Worm (Caenorhabditis elegans): ENCODE results near the gene C25H3.14.
A peak's percentile ranks its signal among the peaks of the same experiment; 100 is the strongest.

Gene C25H3.14

DNA sequence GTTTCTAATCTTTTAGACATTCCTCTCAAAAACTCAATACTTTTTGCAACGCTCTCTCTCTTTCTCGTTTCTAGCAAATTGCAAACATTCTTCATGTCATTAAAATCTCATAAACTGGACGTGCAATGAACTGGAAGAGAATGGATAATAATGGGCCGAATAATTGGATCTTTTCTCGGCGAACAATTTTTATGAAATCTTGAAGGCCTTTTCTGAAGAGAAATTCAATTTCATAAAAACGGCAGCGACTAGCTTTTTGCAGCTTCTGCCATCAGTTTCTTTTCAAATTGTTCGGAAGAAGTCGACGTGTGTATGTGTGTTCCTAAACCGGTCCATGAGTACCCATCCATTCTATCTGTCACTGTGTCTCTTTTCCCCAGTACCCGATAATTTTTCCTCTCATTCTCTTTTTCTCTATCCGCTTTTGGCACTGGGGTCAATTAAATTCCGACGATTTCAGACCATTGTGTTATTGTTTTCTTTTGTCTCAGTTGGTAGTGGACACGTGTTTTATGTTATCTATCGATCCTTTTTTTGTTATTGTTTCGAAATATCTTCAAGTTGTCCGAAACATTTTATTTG is 7.8 kb downstream of the C25H3.14 start:
- TF ChIP-seq C34B4.2 (tag; optimal IDR thresholded peaks at IDR 0.05) (no peak), nhr-84 (tag; optimal IDR thresholded peaks at IDR 0.05) (no peak), ceh-82 (tag; optimal IDR thresholded peaks at IDR 0.05) (no peak), swsn-7 (tag; optimal IDR thresholded peaks at IDR 0.05) (no peak), ztf-11 (tag; optimal IDR thresholded peaks at IDR 0.05) (no peak), ceh-90 (tag; optimal IDR thresholded peaks at IDR 0.05) (no peak), isw-1 (GFP tag; IDR thresholded peaks at IDR 0.05) (no peak), skn-1 (tag; optimal IDR thresholded peaks at IDR 0.05) (no peak), zag-1 (tag; optimal IDR thresholded peaks at IDR 0.05) (no peak), C16A3.4 (tag; optimal IDR thresholded peaks at IDR 0.05) (no peak), nhr-71 (tag; optimal IDR thresholded peaks at IDR 0.05) (no peak), ces-1 (GFP tag; optimal IDR thresholded peaks at IDR 0.05) (no peak), lin-13 (GFP tag; optimal IDR thresholded peaks at IDR 0.05) (no peak), efl-1 (optimal IDR thresholded peaks at IDR 0.05) (no peak), efl-1 (GFP tag; optimal IDR thresholded peaks at IDR 0.05 in 1 of 2) (peak in 1 of 2 experiments; percentile 50), dsc-1 (tag; optimal IDR thresholded peaks at IDR 0.05) (no peak), aha-1 (tag; optimal IDR thresholded peaks at IDR 0.05) (no peak), blmp-1 (tag; optimal IDR thresholded peaks at IDR 0.05) (peak; percentile 69), nhr-85 (tag) (peak; percentile 78), nhr-28 (tag; optimal IDR thresholded peaks at IDR 0.05) (no peak), lir-3 (tag; optimal IDR thresholded peaks at IDR 0.05; ENCODE audit: poor library complexity) (no peak), pqm-1 (tag; optimal IDR thresholded peaks at IDR 0.05) (no peak), vab-15 (tag; optimal IDR thresholded peaks at IDR 0.05) (no peak), fkh-10 (GFP tag; optimal IDR thresholded peaks at IDR 0.05) (peak; percentile 29), mdl-1 (tag; optimal IDR thresholded peaks at IDR 0.05) (no peak), tlp-1 (tag; optimal IDR thresholded peaks at IDR 0.05) (no peak), lin-14 (GFP tag; optimal IDR thresholded peaks at IDR 0.05) (peak; percentile 46), snu-23 (GFP tag; optimal IDR thresholded peaks at IDR 0.05) (peak; percentile 29)

DNA sequence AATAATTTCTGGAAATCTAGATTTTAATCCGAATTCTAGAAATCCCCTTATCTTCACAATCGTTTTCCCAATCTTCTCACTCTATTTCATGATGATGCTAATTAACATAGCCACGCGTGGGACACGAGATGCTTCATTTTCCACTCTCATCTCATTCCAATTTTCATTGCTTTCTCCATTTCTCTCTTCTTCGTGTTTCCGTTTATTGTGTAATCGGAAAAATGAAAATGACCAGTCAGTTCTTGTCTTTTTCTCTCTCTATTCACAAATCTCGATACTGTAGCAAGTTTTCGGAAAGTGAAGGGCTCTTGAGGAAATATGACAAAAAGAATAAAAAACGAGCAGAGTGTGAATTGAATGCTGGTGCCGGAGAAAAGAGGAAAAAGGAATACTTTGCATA is 9.6 kb downstream of the C25H3.14 start:
- peak; percentile 15 for TF ChIP-seq nhr-85 (tag)
- TF ChIP-seq grh-1 (GFP tag; IDR thresholded peaks at IDR 0.05): no peak
- TF ChIP-seq lin-14 (GFP tag; optimal IDR thresholded peaks at IDR 0.05): peak; percentile 55
- TF ChIP-seq blmp-1 (tag; optimal IDR thresholded peaks at IDR 0.05): peak; percentile 93

DNA sequence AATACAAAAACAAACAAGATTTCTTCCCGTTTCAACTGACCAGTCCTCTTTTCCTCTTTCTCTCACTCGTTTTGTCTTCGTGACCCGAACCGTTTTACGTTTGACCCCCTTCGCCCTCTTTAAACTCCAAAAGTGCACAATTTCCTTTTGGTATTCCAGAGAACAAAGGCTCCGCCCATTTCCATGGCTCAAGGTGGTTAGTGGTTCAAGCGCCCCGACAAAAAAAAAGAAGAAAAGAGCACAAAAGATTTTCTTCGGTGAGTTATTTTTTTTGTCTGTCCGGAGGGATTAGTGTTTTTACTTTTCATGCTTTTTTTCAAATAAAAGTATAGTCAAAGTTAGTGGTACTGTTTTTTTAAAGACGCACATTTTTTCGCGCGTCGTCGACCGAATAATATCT is 12.6 kb downstream of the C25H3.14 start, which contains the start of gene osta-2:
Gene osta-2, plus strand, starts transcription at position 160 of the 400 bp plus-strand sequence.
- peak; percentile 27 for TF ChIP-seq lin-14 (GFP tag; optimal IDR thresholded peaks at IDR 0.05)
- no peak for TF ChIP-seq zip-4 (GFP tag; optimal IDR thresholded peaks at IDR 0.05)
- peak; percentile 12 for TF ChIP-seq blmp-1 (tag; optimal IDR thresholded peaks at IDR 0.05)

DNA sequence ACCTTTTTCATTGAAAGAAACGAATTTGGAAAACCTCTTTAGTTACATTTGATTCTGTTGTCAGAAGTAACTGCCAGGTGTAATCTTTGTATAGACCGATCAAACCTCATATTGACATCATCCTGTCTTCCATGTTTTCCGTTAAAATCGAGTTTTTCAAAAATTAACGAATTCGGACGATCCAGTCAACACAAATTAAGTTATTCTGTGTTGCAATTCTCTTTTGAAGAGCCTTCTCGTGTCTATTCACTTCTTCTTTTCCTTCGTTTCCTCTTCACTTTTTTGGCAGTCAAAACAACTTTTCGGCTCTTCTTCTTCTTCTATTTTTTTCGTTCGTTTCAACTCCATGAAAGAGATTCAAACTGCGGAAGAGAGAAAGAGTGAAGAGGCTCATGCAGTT is 13.3 kb downstream of the C25H3.14 start:
- TF ChIP-seq ceh-90 (tag; optimal IDR thresholded peaks at IDR 0.05) (no peak), tbx-2 (tag; optimal IDR thresholded peaks at IDR 0.05) (peak; percentile 42), lin-14 (GFP tag; optimal IDR thresholded peaks at IDR 0.05) (peak; percentile 77), nhr-71 (tag; optimal IDR thresholded peaks at IDR 0.05) (peak; percentile 4), irx-1 (tag; optimal IDR thresholded peaks at IDR 0.05) (no peak), egl-27 (tag; optimal IDR thresholded peaks at IDR 0.05) (no peak), fkh-10 (GFP tag; optimal IDR thresholded peaks at IDR 0.05) (peak; percentile 90), unc-86 (tag; optimal IDR thresholded peaks at IDR 0.05) (no peak)

ce11 chrII:5710835-5711234 is 15.9 kb downstream of the C25H3.14 start:
- no peak for TF ChIP-seq efl-3 (GFP tag; optimal IDR thresholded peaks at IDR 0.05)
- no peak for TF ChIP-seq efl-1 (optimal IDR thresholded peaks at IDR 0.05)
- peak in 1 of 2 experiments; percentile 81 for TF ChIP-seq efl-1 (GFP tag; optimal IDR thresholded peaks at IDR 0.05 in 1 of 2)

All from whole organism, L1 larva.